Worm (Caenorhabditis elegans) whole organism, L2 larva: ENCODE results near the gene sdhb-1.

ENCODE experiments used
- ama-1 ChIP-seq: fragments of 150-350 bp; optimal IDR thresholded peaks from 2 replicates; lab custom pipeline; 2018; ENCODE audit warnings: inconsistent platforms
- dmd-4 ChIP-seq: sonication (generic microtip); optimal IDR thresholded peaks from 2 replicates; lab custom pipeline; 2017; ENCODE audit warnings: missing biosample characterization, missing genetic modification characterization
- lin-13 ChIP-seq: fragments of 150-350 bp; optimal IDR thresholded peaks from 2 replicates; lab custom pipeline; 2014; ENCODE audit warnings: missing biosample characterization, missing genetic modification reagents, missing genetic modification characterization
- nhr-12 ChIP-seq: fragments of 150-350 bp; optimal IDR thresholded peaks from 2 replicates; lab custom pipeline; 2014; ENCODE audit warnings: missing biosample characterization, missing genetic modification characterization
- nhr-21 ChIP-seq: fragments of 150-350 bp; optimal IDR thresholded peaks from 2 replicates; lab custom pipeline; 2014; ENCODE audit warnings: missing biosample characterization, missing genetic modification characterization
- nhr-6 ChIP-seq: fragments of 150-350 bp; optimal IDR thresholded peaks from 2 replicates; lab custom pipeline; 2014; ENCODE audit warnings: missing biosample characterization, missing genetic modification characterization
- snpc-4 ChIP-seq: fragments of 150-350 bp; optimal IDR thresholded peaks from 2 replicates; lab custom pipeline; 2014; ENCODE audit warnings: missing biosample characterization, missing genetic modification characterization
- unc-39 ChIP-seq: fragments of 150-350 bp; optimal IDR thresholded peaks from 2 replicates; lab custom pipeline; 2014; ENCODE audit warnings: missing biosample characterization, missing genetic modification characterization
- unc-62 ChIP-seq: fragments of 150-350 bp; optimal IDR thresholded peaks from 2 replicates; lab custom pipeline; 2014; ENCODE audit warnings: missing biosample characterization, missing genetic modification reagents, missing genetic modification characterization

DNA sequence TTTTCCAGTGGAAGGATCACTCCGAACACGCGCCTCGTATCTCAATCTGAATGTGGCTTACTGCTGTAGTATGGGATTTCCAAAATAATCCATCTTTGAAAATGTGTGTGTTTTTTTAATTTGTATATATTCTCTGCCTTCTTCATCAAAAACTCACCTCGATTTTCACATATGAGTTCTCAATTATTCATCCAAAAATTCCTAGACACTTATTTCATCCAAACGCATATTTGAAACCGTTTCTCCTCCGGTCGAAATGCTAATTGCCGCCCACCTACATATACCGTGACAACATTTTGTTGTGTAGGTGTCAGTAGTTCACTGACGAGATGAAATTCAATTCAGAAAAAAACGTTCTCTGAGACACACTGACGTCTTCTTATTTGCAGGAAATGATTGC, 5.1 kb downstream of the sdhb-1 start:
- TF ChIP-seq unc-62: no peak
- TF ChIP-seq snpc-4: no peak
- no peak for TF ChIP-seq lin-13 (GFP tag; lab: Kevin White, UChicago)
- TF ChIP-seq nhr-21 (tag; lab: Kevin White, UChicago): no peak
- no peak for TF ChIP-seq dmd-4 (tag; lab: Kevin White, UChicago)
- TF ChIP-seq nhr-6 (tag; lab: Kevin White, UChicago): no peak
- TF ChIP-seq nhr-12 (tag; lab: Kevin White, UChicago): no peak
- TF ChIP-seq unc-39 (tag; lab: Kevin White, UChicago): no peak
- no peak for TF ChIP-seq ama-1
